Worm (Caenorhabditis elegans): Measurements from ENCODE around the gene nhr-6.

ce11 chrIII:3566785-3567184 lies 6.6 kb upstream of the nhr-6 start:
- TF ChIP-seq him-1 (tag; optimal IDR thresholded peaks at IDR 0.05): no peak
- TF ChIP-seq W03F9.2 (tag; optimal IDR thresholded peaks at IDR 0.05): no peak
